Worm (Caenorhabditis elegans) whole organism, L4 larva: Measurements from ENCODE around the gene R03D7.15.
A peak's percentile ranks its signal among the peaks of the same experiment; 100 is the strongest.

Experiments used
- D1046.2 ChIP-seq: fragments of 200-800 bp; sonication (Bioruptor generic); IDR thresholded peaks from 2 replicates; pipeline ENCODE4 v1.3.6; 2022; ENCODE audit warnings: missing genetic modification characterization, missing compliant biosample characterization
- F10B5.3 ChIP-seq: sonication (generic microtip); optimal IDR thresholded peaks from 2 replicates; lab custom pipeline; 2016; ENCODE audit warnings: mild to moderate bottlenecking, missing genetic modification characterization, missing compliant biosample characterization
- F37D6.2 ChIP-seq: sonication (generic microtip); optimal IDR thresholded peaks from 2 replicates; lab custom pipeline; 2016; ENCODE audit warnings: mild to moderate bottlenecking, missing genetic modification characterization, missing compliant biosample characterization
- F44E2.7 ChIP-seq: fragments of 200-800 bp; sonication (Bioruptor generic); IDR thresholded peaks from 2 replicates; pipeline ENCODE4 v2.1.2; 2022; ENCODE audit warnings: missing genetic modification characterization, missing compliant biosample characterization
- R02D3.7 ChIP-seq: fragments of 150-350 bp; sonication (generic microtip); optimal IDR thresholded peaks from 3 replicates; lab custom pipeline; 2014; ENCODE audit warnings: missing biosample characterization, missing genetic modification characterization
- T26A8.4 ChIP-seq: fragments of 200-800 bp; sonication (Bioruptor generic); IDR thresholded peaks from 2 replicates; pipeline ENCODE4 v1.3.6; 2022; ENCODE audit warnings: missing genetic modification characterization, missing compliant biosample characterization
- Y5F2A.4 ChIP-seq: fragments of 200-800 bp; sonication (Bioruptor generic); optimal IDR thresholded peaks from 2 replicates; lab custom pipeline; 2018; ENCODE audit warnings: mild to moderate bottlenecking, missing genetic modification characterization, missing compliant biosample characterization
- aly-2 ChIP-seq: sonication (generic microtip); optimal IDR thresholded peaks from 2 replicates; lab custom pipeline; 2018; ENCODE audit warnings: missing biosample characterization, missing genetic modification characterization
- ama-1 ChIP-seq: fragments of 150-350 bp; optimal IDR thresholded peaks from 2 replicates; lab custom pipeline; 2014; ENCODE audit warnings: inconsistent platforms, mixed read lengths
- arid-1 ChIP-seq: fragments of 200-800 bp; sonication (Bioruptor generic); conservative IDR thresholded peaks from 2 replicates; pipeline ENCODE4 v1.3.6; 2022; ENCODE audit warnings: missing genetic modification reagents, missing genetic modification characterization, missing compliant biosample characterization
- attf-4 ChIP-seq: sonication (generic microtip); optimal IDR thresholded peaks from 3 replicates; lab custom pipeline; 2017; ENCODE audit warnings: missing biosample characterization, missing genetic modification characterization
- ceh-28 ChIP-seq: fragments of 150-350 bp; optimal IDR thresholded peaks from 2 replicates; lab custom pipeline; 2014; ENCODE audit warnings: missing biosample characterization, missing genetic modification reagents, missing genetic modification characterization
- ceh-32 ChIP-seq: sonication (generic microtip); optimal IDR thresholded peaks from 2 replicates; lab custom pipeline; 2016; ENCODE audit warnings: mild to moderate bottlenecking, missing genetic modification characterization, missing compliant biosample characterization; ENCODE audit not compliant: poor library complexity
- ceh-82 ChIP-seq: sonication (generic microtip); optimal IDR thresholded peaks from 2 replicates; lab custom pipeline; 2017; ENCODE audit warnings: missing biosample characterization, missing genetic modification characterization
- cey-2 ChIP-seq: sonication (generic microtip); optimal IDR thresholded peaks from 3 replicates; lab custom pipeline; 2017; ENCODE audit warnings: missing genetic modification characterization, mild to moderate bottlenecking, missing compliant biosample characterization, antibody characterized with exemption, borderline replicate concordance; ENCODE audit not compliant: insufficient read depth
- ctbp-1 ChIP-seq: fragments of 200-800 bp; sonication (Bioruptor generic); IDR thresholded peaks from 2 replicates; pipeline ENCODE4 v1.3.6; 2022; ENCODE audit warnings: missing genetic modification reagents, missing genetic modification characterization, missing compliant biosample characterization
- dmd-6 ChIP-seq: fragments of 200-800 bp; sonication (Bioruptor generic); IDR thresholded peaks from 2 replicates; pipeline ENCODE4 v1.3.6; 2022; ENCODE audit warnings: missing genetic modification reagents, missing genetic modification characterization, missing compliant biosample characterization
- dmd-8 ChIP-seq: fragments of 200-800 bp; sonication (Bioruptor generic); IDR thresholded peaks from 2 replicates; pipeline ENCODE4 v1.3.6; 2022; ENCODE audit warnings: missing genetic modification characterization, missing compliant biosample characterization
- dve-1 ChIP-seq: sonication (generic microtip); optimal IDR thresholded peaks from 2 replicates; lab custom pipeline; 2017; ENCODE audit warnings: antibody characterized with exemption, mild to moderate bottlenecking, missing genetic modification characterization, missing compliant biosample characterization; ENCODE audit not compliant: insufficient read depth
- hif-1 ChIP-seq, 2 experiments: sonication (generic microtip); optimal IDR thresholded peaks; 2 replicates each; lab custom pipeline; 2016 to 2017; ENCODE audit warnings: missing compliant biosample characterization in 2 of 2, missing genetic modification characterization in 2 of 2, missing genetic modification reagents in 2 of 2, missing genotype in 2 of 2, mild to moderate bottlenecking in 1 of 2
- hlh-11 ChIP-seq: fragments of 200-800 bp; sonication (Bioruptor generic); optimal IDR thresholded peaks from 2 replicates; lab custom pipeline; 2018; ENCODE audit warnings: mild to moderate bottlenecking, missing genetic modification characterization, missing compliant biosample characterization
- jun-1 ChIP-seq: fragments of 150-350 bp; optimal IDR thresholded peaks from 2 replicates; lab custom pipeline; 2014; ENCODE audit warnings: missing biosample characterization, missing genetic modification reagents, missing genetic modification characterization
- lin-15B ChIP-seq: fragments of 150-350 bp; sonication (generic microtip); optimal IDR thresholded peaks from 3 replicates; lab custom pipeline; 2014; ENCODE audit warnings: missing biosample characterization, missing genetic modification characterization
- madf-5 ChIP-seq, 2 experiments: fragments of 200-800 bp; sonication (Bioruptor generic); IDR thresholded peaks; 2 replicates each; pipeline ENCODE4 v1.3.6; 2022; ENCODE audit warnings: missing compliant biosample characterization in 2 of 2, missing genetic modification characterization in 2 of 2
- mep-1 ChIP-seq: fragments of 150-350 bp; sonication (generic microtip); optimal IDR thresholded peaks from 3 replicates; lab custom pipeline; 2014; ENCODE audit warnings: missing biosample characterization, missing genetic modification characterization
- mes-2 ChIP-seq: sonication (generic microtip); optimal IDR thresholded peaks from 2 replicates; lab custom pipeline; 2016; ENCODE audit warnings: missing genotype, mild to moderate bottlenecking, missing genetic modification characterization, missing compliant biosample characterization; ENCODE audit not compliant: poor library complexity, severe bottlenecking
- mxl-3 ChIP-seq: fragments of 200-800 bp; sonication (Bioruptor generic); optimal IDR thresholded peaks from 2 replicates; lab custom pipeline; 2018; ENCODE audit warnings: mild to moderate bottlenecking, missing genetic modification characterization, missing compliant biosample characterization
- nhr-11 ChIP-seq: fragments of 150-350 bp; optimal IDR thresholded peaks from 2 replicates; lab custom pipeline; 2014; ENCODE audit warnings: missing biosample characterization, missing genetic modification characterization
- nhr-111 ChIP-seq: fragments of 200-800 bp; sonication (Bioruptor generic); optimal IDR thresholded peaks from 2 replicates; lab custom pipeline; 2018; ENCODE audit warnings: mild to moderate bottlenecking, missing genetic modification characterization, missing compliant biosample characterization
- nhr-77 ChIP-seq: fragments of 150-350 bp; optimal IDR thresholded peaks from 2 replicates; lab custom pipeline; 2014; ENCODE audit warnings: missing biosample characterization, missing genetic modification characterization
- pqm-1 ChIP-seq: sonication (generic microtip); optimal IDR thresholded peaks from 2 replicates; lab custom pipeline; 2017; ENCODE audit warnings: missing biosample characterization, missing genetic modification characterization
- saeg-2 ChIP-seq: fragments of 200-800 bp; sonication (Bioruptor generic); IDR thresholded peaks from 2 replicates; pipeline ENCODE4 v1.3.6; 2022; ENCODE audit warnings: missing genetic modification reagents, missing genetic modification characterization, missing compliant biosample characterization
- set-16 ChIP-seq: fragments of 200-800 bp; sonication (Bioruptor generic); IDR thresholded peaks from 2 replicates; pipeline ENCODE4 v1.3.6; 2022; ENCODE audit warnings: missing genetic modification reagents, missing genetic modification characterization, missing compliant biosample characterization
- skn-1 ChIP-seq: fragments of 150-350 bp; optimal IDR thresholded peaks from 2 replicates; lab custom pipeline; 2014; ENCODE audit warnings: missing biosample characterization, missing genetic modification characterization
- spr-3 ChIP-seq: fragments of 200-800 bp; sonication (Bioruptor generic); optimal IDR thresholded peaks from 2 replicates; lab custom pipeline; 2018; ENCODE audit warnings: mild to moderate bottlenecking, missing genetic modification characterization, missing compliant biosample characterization
- tra-1 ChIP-seq: fragments of 200-800 bp; sonication (Bioruptor generic); IDR thresholded peaks from 2 replicates; pipeline ENCODE4 v1.3.6; 2022; ENCODE audit warnings: missing genetic modification reagents, missing genetic modification characterization, missing compliant biosample characterization
- unc-62 ChIP-seq, 3 experiments: fragments of 150-350 bp in 1 of 3; sonication (generic microtip); optimal IDR thresholded peaks in 2 of 3; peaks in 1 of 3; 1 replicate in 1 of 3; 2 replicates in 2 of 3; lab custom pipeline; 2014 to 2017; ENCODE audit warnings: missing biosample characterization in 3 of 3, missing genetic modification characterization in 3 of 3, missing genetic modification reagents in 3 of 3, missing genotype in 1 of 3
- zip-2 ChIP-seq: fragments of 150-350 bp; optimal IDR thresholded peaks from 2 replicates; lab custom pipeline; 2014; ENCODE audit warnings: missing biosample characterization, missing genetic modification characterization
- ztf-7 ChIP-seq: fragments of 150-350 bp; optimal IDR thresholded peaks from 2 replicates; lab custom pipeline; 2014; ENCODE audit warnings: missing biosample characterization, missing genetic modification characterization

R03D7.15 gene

DNA sequence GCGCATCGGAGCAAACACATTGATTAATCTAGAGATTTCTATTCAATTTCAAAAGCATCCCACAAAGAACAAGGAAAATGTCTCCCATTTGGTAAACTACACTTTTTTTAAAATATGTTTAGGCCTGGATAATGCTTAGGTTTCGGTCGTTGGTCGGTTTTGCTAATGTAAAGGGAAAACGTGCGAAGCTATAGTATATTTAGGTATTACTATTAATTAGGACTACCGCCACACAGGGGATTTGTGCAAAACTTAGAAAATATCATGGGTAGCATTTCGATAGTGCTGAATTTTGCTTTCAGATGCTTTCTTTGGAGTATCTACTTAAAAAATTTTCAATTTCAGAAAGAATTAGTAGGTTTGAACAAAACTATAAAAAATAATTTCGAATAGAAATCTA, 29.0 kb upstream of the R03D7.15 start:
- TF ChIP-seq ctbp-1 (no peak), D1046.2 (GFP tag; lab: Robert Waterston, UW) (no peak), R02D3.7 (tag; lab: Kevin White, UChicago) (no peak), nhr-11 (tag; lab: Kevin White, UChicago) (no peak), lin-15B (tag; lab: Kevin White, UChicago) (no peak), unc-62 (GFP tag; optimal IDR thresholded peaks at IDR 0.05 in 1 of 2; lab: Kevin White, UChicago) (peak in 1 of 2 experiments; percentile 96), unc-62 (tag; optimal IDR thresholded peaks at IDR 0.05; lab: Kevin White, UChicago) (no peak), dve-1 (tag; lab: Kevin White, UChicago) (no peak)

ce11 chrII:10914366-10914765, 27.6 kb upstream of the R03D7.15 start, which contains the start of gene F44F4.15:
Gene F44F4.15, plus strand, starts transcription at chrII:10914666.
- TF ChIP-seq attf-4 (tag; lab: Kevin White, UChicago) (no peak), F37D6.2 (tag; lab: Kevin White, UChicago) (no peak), hif-1 (tag; optimal IDR thresholded peaks at IDR 0.05; lab: Kevin White, UChicago) (no peak), saeg-2 (GFP tag; lab: Robert Waterston, UW) (no peak), ztf-7 (tag; lab: Kevin White, UChicago) (no peak), ceh-28 (tag; lab: Kevin White, UChicago) (no peak), madf-5 (GFP tag; IDR thresholded peaks at IDR 0.05; lab: Robert Waterston, UW) (no peak), cey-2 (no peak), skn-1 (tag; lab: Kevin White, UChicago) (no peak), mes-2 (tag; lab: Kevin White, UChicago) (no peak), F10B5.3 (tag; lab: Kevin White, UChicago) (no peak), spr-3 (no peak), nhr-111 (GFP tag; lab: Kevin White, UChicago) (no peak), dmd-6 (GFP tag; lab: Robert Waterston, UW) (no peak), ama-1 (no peak)

DNA sequence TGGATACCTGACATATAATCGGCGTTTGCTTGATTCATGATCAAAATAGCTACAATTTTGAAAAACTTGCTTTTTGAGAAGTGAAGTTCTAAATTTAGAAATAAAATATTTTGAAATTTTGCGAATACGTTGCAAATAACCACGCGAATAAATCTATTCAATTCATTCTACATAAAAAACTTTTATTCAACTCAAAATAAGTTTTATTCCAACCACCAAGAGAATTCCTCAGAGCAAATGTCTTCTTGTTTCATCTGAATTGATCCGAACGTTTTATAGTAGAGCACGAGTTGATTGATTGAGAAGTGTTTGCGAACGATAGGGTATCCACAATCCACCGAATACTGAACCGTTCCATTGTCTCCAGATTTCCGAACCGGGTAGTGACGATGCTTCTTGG, 26.3 kb upstream of the R03D7.15 start, which contains the start of gene F44F4.9:
Gene F44F4.9 (minus strand): TSS at position 101 of the 400 bp plus-strand sequence.
- TF ChIP-seq pqm-1 = no peak
- TF ChIP-seq mep-1 (tag; lab: Kevin White, UChicago) = no peak
- TF ChIP-seq dmd-8 (GFP tag; lab: Robert Waterston, UW) = no peak
- TF ChIP-seq F10B5.3 (tag; lab: Kevin White, UChicago) = no peak
- no peak for TF ChIP-seq ctbp-1
- TF ChIP-seq T26A8.4 (GFP tag; lab: Robert Waterston, UW) = no peak
- TF ChIP-seq Y5F2A.4 = no peak
- TF ChIP-seq zip-2 (tag; lab: Kevin White, UChicago) = no peak
- no peak for TF ChIP-seq jun-1 (tag; lab: Kevin White, UChicago)
- no peak for TF ChIP-seq set-16 (GFP tag; lab: Robert Waterston, UW)
- no peak for TF ChIP-seq lin-15B (tag; lab: Kevin White, UChicago)
- no peak for TF ChIP-seq F44E2.7 (GFP tag; lab: Robert Waterston, UW)
- no peak for TF ChIP-seq tra-1
- TF ChIP-seq aly-2 (tag; lab: Kevin White, UChicago) = no peak
- no peak for TF ChIP-seq arid-1 (GFP tag; lab: Robert Waterston, UW)
- TF ChIP-seq ceh-82 (tag; lab: Kevin White, UChicago) = no peak
- TF ChIP-seq ceh-32 (tag; lab: Kevin White, UChicago) = no peak
- TF ChIP-seq hlh-11 = no peak
- no peak for TF ChIP-seq mxl-3
- TF ChIP-seq nhr-77 (tag; lab: Kevin White, UChicago) = no peak
